Worm (Caenorhabditis elegans) whole organism, L4 larva: ENCODE results near the gene cec-2.

Experiments used
- F49E8.2 ChIP-seq: sonication (generic microtip); optimal IDR thresholded peaks from 2 replicates; lab custom pipeline; 2016; ENCODE audit warnings: missing compliant biosample characterization, mild to moderate bottlenecking, missing genetic modification characterization, borderline replicate concordance
- T26A8.4 ChIP-seq: fragments of 200-800 bp; sonication (Bioruptor generic); IDR thresholded peaks from 2 replicates; pipeline ENCODE4 v1.3.6; 2022; ENCODE audit warnings: missing genetic modification characterization, missing compliant biosample characterization
- aha-1 ChIP-seq: fragments of 150-350 bp; peaks from one replicate; lab custom pipeline; 2014; ENCODE audit warnings: missing biosample characterization, missing genetic modification characterization
- ceh-20 ChIP-seq: fragments of 200-800 bp; sonication (Bioruptor generic); IDR thresholded peaks from 2 replicates; pipeline ENCODE4 v1.3.6; 2022; ENCODE audit warnings: missing genetic modification reagents, missing genetic modification characterization, missing compliant biosample characterization
- ceh-32 ChIP-seq: sonication (generic microtip); optimal IDR thresholded peaks from 2 replicates; lab custom pipeline; 2016; ENCODE audit warnings: mild to moderate bottlenecking, missing genetic modification characterization, missing compliant biosample characterization; ENCODE audit not compliant: poor library complexity
- dmd-8 ChIP-seq: fragments of 200-800 bp; sonication (Bioruptor generic); IDR thresholded peaks from 2 replicates; pipeline ENCODE4 v1.3.6; 2022; ENCODE audit warnings: missing genetic modification characterization, missing compliant biosample characterization
- hlh-30 ChIP-seq: sonication (generic microtip); optimal IDR thresholded peaks from 2 replicates; lab custom pipeline; 2017; ENCODE audit warnings: antibody characterized with exemption, mild to moderate bottlenecking, missing genetic modification characterization, missing compliant biosample characterization; ENCODE audit not compliant: insufficient read depth
- lin-13 ChIP-seq: fragments of 150-350 bp; optimal IDR thresholded peaks from 2 replicates; lab custom pipeline; 2014; ENCODE audit warnings: missing biosample characterization, missing genetic modification reagents, missing genetic modification characterization
- lin-15B ChIP-seq: fragments of 150-350 bp; sonication (generic microtip); optimal IDR thresholded peaks from 3 replicates; lab custom pipeline; 2014; ENCODE audit warnings: missing biosample characterization, missing genetic modification characterization
- nhr-76 ChIP-seq: fragments of 150-350 bp; optimal IDR thresholded peaks from 2 replicates; lab custom pipeline; 2014; ENCODE audit warnings: missing biosample characterization, missing genetic modification characterization
- unc-62 ChIP-seq, 3 experiments: fragments of 150-350 bp in 1 of 3; sonication (generic microtip); optimal IDR thresholded peaks in 2 of 3; peaks in 1 of 3; 1 replicate in 1 of 3; 2 replicates in 2 of 3; lab custom pipeline; 2014 to 2017; ENCODE audit warnings: missing biosample characterization in 3 of 3, missing genetic modification characterization in 3 of 3, missing genetic modification reagents in 3 of 3, missing genotype in 1 of 3
- zip-11 ChIP-seq: fragments of 200-800 bp; sonication (Bioruptor generic); IDR thresholded peaks from 2 replicates; pipeline ENCODE4 v1.3.6; 2022; ENCODE audit warnings: missing genetic modification characterization, missing compliant biosample characterization

cec-2 gene

ce11 chrIV:1221167-1221566 lies 50.7 kb downstream of the cec-2 start, which contains the start of gene W09G12.10:
W09G12.10 (minus strand) TSS chrIV:1221287.
- TF ChIP-seq ceh-32 (no peak), T26A8.4 (GFP tag; lab: Robert Waterston, UW) (no peak), lin-15B (tag; lab: Kevin White, UChicago) (no peak), zip-11 (GFP tag; lab: Robert Waterston, UW) (no peak), ceh-20 (no peak), lin-13 (GFP tag; lab: Kevin White, UChicago) (no peak)
- TF ChIP-seq, all 104 proteins: peak for 0

DNA sequence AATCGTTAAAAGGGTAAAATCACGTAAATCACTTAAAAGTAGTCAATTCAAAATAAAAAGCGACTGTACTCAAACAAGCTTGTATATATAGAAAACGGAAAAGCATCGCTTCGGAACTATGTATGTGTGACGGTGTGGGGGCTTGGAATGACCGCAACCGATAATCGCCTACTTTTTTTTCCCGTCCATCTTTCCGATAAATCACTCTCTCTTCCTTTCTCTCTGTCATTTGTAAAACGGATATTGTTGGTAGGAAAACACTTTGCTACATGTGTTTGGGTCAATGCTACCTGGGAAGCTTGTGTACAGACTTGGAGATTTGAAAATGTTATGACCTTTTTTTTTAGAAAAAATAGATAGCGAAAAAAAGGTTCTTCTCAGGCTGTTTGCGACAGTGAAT lies 54.3 kb downstream of the cec-2 start:
- TF ChIP-seq F49E8.2 (no peak), aha-1 (peak; percentile 11), dmd-8 (GFP tag; lab: Robert Waterston, UW) (no peak), hlh-30 (tag; lab: Kevin White, UChicago) (no peak)

ce11 chrIV:1225596-1226232 lies 55.2 kb downstream of the cec-2 start, which contains the start of gene W09G12.8:
W09G12.8 (plus strand) TSS chrIV:1226182.
- TF ChIP-seq nhr-76 (tag; lab: Kevin White, UChicago), result no peak
- peak in 1 of 2 experiments; percentile 91 for TF ChIP-seq unc-62 (GFP tag; optimal IDR thresholded peaks at IDR 0.05 in 1 of 2; lab: Kevin White, UChicago)
- no peak for TF ChIP-seq unc-62 (tag; optimal IDR thresholded peaks at IDR 0.05; lab: Kevin White, UChicago)
